Worm (Caenorhabditis elegans) whole organism, midembryonic: ENCODE data around the gene C05D10.4.

ENCODE experiments used
- cog-1 ChIP-seq: sonication (generic microtip); optimal IDR thresholded peaks from 2 replicates; lab custom pipeline; 2016; ENCODE audit warnings: missing genetic modification characterization, missing compliant biosample characterization
- flt-1 ChIP-seq: fragments of 200-800 bp; sonication (Bioruptor generic); IDR thresholded peaks from 2 replicates; pipeline ENCODE4 v1.3.6; 2022; ENCODE audit warnings: missing genetic modification characterization, missing compliant biosample characterization
- tab-1 ChIP-seq: fragments of 200-800 bp; sonication (Bioruptor generic); IDR thresholded peaks from 2 replicates; pipeline ENCODE4 v1.3.6; 2022; ENCODE audit warnings: missing genetic modification characterization, missing compliant biosample characterization

- no peak for TF ChIP-seq cog-1 (tag; lab: Kevin White, UChicago)
- no peak for TF ChIP-seq tab-1 (GFP tag; lab: Robert Waterston, UW)
- 0 out of 2 replicates have a peak, but pooled peaks have one; percentile 35 for TF ChIP-seq flt-1 (GFP tag; lab: Robert Waterston, UW)
Measured at ce11 chrIII:6123647-6124046, 21.0 kb upstream of the C05D10.4 start.
